Fruit fly (Drosophila melanogaster) whole organism, adult: ENCODE measurements around the gene siz.

ENCODE experiments used
- CG11617 ChIP-seq: fragments of 200-800 bp; sonication (Bioruptor generic); optimal IDR thresholded peaks from 2 replicates; lab custom pipeline; 2017; ENCODE audit warnings: mild to moderate bottlenecking, missing biosample characterization, missing genetic modification reagents, missing genetic modification characterization
- CG12768 ChIP-seq: fragments of 200-800 bp; sonication (Bioruptor generic); optimal IDR thresholded peaks from 2 replicates; lab custom pipeline; 2017; ENCODE audit warnings: missing biosample characterization, missing genetic modification characterization, mild to moderate bottlenecking, moderate library complexity, missing genetic modification reagents
- CG14711 ChIP-seq: fragments of 200-800 bp; sonication (Bioruptor generic); optimal IDR thresholded peaks from 2 replicates; lab custom pipeline; 2018; ENCODE audit warnings: missing biosample characterization, mild to moderate bottlenecking, missing genetic modification characterization, moderate library complexity
- CG1620 ChIP-seq: fragments of 200-800 bp; sonication (Bioruptor generic); optimal IDR thresholded peaks from 2 replicates; lab custom pipeline; 2016; ENCODE audit warnings: missing biosample characterization, missing genetic modification characterization
- CG5204 ChIP-seq: fragments of 200-800 bp; sonication (Bioruptor generic); optimal IDR thresholded peaks from 2 replicates; lab custom pipeline; 2016; ENCODE audit warnings: missing biosample characterization, missing genetic modification characterization
- CG7045 ChIP-seq: fragments of 200-800 bp; sonication (Bioruptor generic); optimal IDR thresholded peaks from 2 replicates; lab custom pipeline; 2017; ENCODE audit warnings: missing biosample characterization, mild to moderate bottlenecking, missing genetic modification characterization
- CG7101 ChIP-seq: fragments of 200-800 bp; sonication (Bioruptor generic); optimal IDR thresholded peaks from 2 replicates; lab custom pipeline; 2018; ENCODE audit warnings: missing biosample characterization, mild to moderate bottlenecking, missing genetic modification characterization, moderate library complexity
- Clk ChIP-seq: fragments of 200-800 bp; sonication (Bioruptor generic); optimal IDR thresholded peaks from 2 replicates; lab custom pipeline; 2017; ENCODE audit warnings: missing biosample characterization, missing genetic modification characterization
- Crg-1 ChIP-seq: fragments of 200-800 bp; sonication (Bioruptor generic); optimal IDR thresholded peaks from 2 replicates; lab custom pipeline; 2016; ENCODE audit warnings: missing biosample characterization, missing genetic modification characterization
- Hr96 ChIP-seq: fragments of 200-800 bp; sonication (Bioruptor generic); optimal IDR thresholded peaks from 2 replicates; lab custom pipeline; 2016; ENCODE audit warnings: missing biosample characterization, missing genetic modification characterization
- Mnt ChIP-seq: fragments of 200-800 bp; sonication (Bioruptor generic); optimal IDR thresholded peaks from 2 replicates; lab custom pipeline; 2016; ENCODE audit warnings: missing biosample characterization, mild to moderate bottlenecking, missing genetic modification characterization
- bab1 ChIP-seq: fragments of 200-800 bp; sonication (Bioruptor generic); optimal IDR thresholded peaks from 3 replicates; lab custom pipeline; 2019; ENCODE audit warnings: missing biosample characterization, mild to moderate bottlenecking, missing genetic modification characterization, moderate library complexity
- cic ChIP-seq: fragments of 200-800 bp; sonication (Bioruptor generic); optimal IDR thresholded peaks from 2 replicates; lab custom pipeline; 2017; ENCODE audit warnings: missing biosample characterization, mild to moderate bottlenecking, missing genetic modification characterization, moderate library complexity
- cnc ChIP-seq, 2 experiments: fragments of >200 bp; optimal IDR thresholded peaks; 2 replicates each; lab custom pipeline; 2017
- kay ChIP-seq: fragments of 200-800 bp; sonication (Bioruptor generic); peaks from one replicate; lab custom pipeline; 2016; ENCODE audit warnings: missing biosample characterization, missing genetic modification characterization, borderline replicate concordance
- ovo ChIP-seq: fragments of 200-800 bp; sonication (Bioruptor generic); optimal IDR thresholded peaks from 2 replicates; lab custom pipeline; 2016; ENCODE audit warnings: missing biosample characterization, missing genetic modification characterization
- pad ChIP-seq: fragments of 200-800 bp; sonication (Bioruptor generic); optimal IDR thresholded peaks from 3 replicates; lab custom pipeline; 2017; ENCODE audit warnings: missing biosample characterization, missing genetic modification characterization, mild to moderate bottlenecking, moderate library complexity, missing genetic modification reagents
- tj ChIP-seq: fragments of 200-800 bp; sonication (Bioruptor generic); optimal IDR thresholded peaks from 3 replicates; lab custom pipeline; 2017; ENCODE audit warnings: missing biosample characterization, mild to moderate bottlenecking, missing genetic modification characterization, moderate library complexity
- toe ChIP-seq: fragments of 200-800 bp; sonication (Bioruptor generic); optimal IDR thresholded peaks from 2 replicates; lab custom pipeline; 2016; ENCODE audit warnings: missing biosample characterization, missing genetic modification characterization

Gene siz

DNA sequence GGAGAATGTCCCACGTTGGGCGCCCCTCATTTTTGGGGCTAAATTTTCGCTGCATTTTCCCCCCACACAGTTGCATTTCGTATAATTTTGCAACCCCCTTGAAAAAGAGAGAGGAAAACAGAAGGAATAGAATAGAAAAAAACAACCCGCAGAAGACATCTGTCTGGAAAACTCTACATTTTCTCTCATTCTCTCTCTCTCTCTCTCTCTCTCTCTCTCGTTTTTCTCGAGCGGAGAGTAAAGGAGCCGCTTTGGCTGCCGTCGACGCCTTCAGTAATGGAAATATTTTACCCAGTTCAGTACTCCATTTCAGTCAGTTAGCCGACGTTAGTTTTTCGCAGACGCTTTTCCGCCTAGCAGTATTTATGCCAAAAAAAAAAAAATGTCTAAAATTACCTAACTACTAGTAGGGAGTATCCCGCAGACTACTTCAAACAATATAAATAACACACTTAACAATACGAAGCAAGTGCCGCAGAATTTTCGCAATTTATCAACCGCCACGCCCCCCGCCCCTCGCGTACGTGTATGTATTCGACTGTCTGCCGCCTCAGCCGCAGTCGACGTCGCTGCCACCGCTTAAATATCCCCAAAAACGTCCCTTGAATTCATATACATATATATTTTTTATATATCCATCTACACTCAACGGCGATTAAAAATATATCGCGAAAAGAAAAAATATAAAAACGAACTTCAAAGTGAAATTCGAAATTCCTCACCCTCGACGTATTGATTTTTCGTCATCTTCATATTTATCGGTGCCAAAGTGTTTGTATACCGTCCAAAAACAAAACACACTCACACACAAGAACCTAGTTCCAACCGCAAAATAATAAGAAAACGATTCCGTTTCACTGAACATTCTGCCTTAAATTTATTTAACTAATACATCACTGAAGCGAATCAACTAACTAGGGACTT is 13.7 kb downstream of the siz start:
- TF ChIP-seq kay (GFP tag; lab: Kevin White, UChicago), result peak; percentile 37
- TF ChIP-seq CG7101 (tag; lab: Kevin White, UChicago), result no peak

DNA sequence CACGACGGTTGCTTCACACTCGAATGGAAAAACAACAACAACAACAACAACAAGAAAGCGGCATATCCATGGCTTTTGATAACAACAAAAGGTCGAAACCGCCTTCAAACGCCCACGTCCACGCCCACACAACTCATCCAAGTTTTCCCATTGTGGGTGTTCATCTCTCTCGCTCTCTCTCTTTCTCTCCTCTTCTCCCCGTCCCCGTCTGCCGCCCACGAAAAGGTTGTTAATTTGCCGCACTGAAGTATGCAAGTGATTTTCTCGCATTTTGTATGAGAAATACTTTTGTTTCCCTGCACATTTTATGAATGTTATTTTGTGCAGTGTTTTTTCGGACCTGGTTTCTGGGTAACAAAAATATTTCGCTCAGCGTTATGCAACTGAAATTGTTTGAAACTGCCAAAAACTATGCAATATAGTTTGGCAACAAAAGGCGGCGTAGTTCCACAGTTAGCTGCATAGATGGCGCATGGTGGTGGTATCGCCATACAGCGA is 15.1 kb downstream of the siz start:
- TF ChIP-seq CG12768 (no peak), pad (GFP tag; lab: Kevin White, UChicago) (peak; percentile 39), bab1 (GFP tag; lab: Kevin White, UChicago) (peak; percentile 71), Hr96 (GFP tag; lab: Kevin White, UChicago) (peak; percentile 16), CG7045 (GFP tag; lab: Kevin White, UChicago) (no peak)

DNA sequence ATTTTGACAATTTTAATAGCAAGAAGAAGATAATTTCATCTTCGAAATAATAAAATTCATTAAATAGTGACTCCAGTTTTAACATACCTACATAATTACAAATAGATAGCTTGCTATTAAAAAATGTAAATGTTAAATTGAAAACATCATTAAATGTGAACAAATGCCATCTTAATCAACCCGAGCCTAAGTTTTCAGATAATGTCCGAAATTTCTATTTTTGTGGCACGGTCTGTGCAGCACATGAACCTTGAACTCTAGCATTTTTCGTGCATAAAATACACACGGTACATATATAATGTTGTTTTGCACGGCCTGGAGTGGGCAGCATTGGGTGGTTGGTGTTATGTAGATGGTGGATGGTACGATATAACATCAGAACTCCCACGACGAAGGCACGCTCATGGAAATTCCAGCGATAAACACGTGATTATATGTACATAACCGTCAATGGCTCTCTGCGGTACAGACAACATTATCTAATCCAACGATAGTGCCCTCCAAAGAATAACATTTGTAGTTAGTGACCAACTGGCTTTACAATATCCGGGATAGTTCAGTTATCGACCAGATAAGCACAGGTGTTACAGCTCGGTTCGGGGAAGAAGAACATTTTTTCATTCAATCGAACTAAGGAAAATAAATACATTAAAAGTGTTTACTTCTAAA is 15.9 kb downstream of the siz start:
- peak; percentile 0 for TF ChIP-seq cic
- TF ChIP-seq toe (GFP tag; lab: Kevin White, UChicago), result no peak
- TF ChIP-seq kay (GFP tag; lab: Kevin White, UChicago), result peak; percentile 15
- no peak for TF ChIP-seq CG14711

DNA sequence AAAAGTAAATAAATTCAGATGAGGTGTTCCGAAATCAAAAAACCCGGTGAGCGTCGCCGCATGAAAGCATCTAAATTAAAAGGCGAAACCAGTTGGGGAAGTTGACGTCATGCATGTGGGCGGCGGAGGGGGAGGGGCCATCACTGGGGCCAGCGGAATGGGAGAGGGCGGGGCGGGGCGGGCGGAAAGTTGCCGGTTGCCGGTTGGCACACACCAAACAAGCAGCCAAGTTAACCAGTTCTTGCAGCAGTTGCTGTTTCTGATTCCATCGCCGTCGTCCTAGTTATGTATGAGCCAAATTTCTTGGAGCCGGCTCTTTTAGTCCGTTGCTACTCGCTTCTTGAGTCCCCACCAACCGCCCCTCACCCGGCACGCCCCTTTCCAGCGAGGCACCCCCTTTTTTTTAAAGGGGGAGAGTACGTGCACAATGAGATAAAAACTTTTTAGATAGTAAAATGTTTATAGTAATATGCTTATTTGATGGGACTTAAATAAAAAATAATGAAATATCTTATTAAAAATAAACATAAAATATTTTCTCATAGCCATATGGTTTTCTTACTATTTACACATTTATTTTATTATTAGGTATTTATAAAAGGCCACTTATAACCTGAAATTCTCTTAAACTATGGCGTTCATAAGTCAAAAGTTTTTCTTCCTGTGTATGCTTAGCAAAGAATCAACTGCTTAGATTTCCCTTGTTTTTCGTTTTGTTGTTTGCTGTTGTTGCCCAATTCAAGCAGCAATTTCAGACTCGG is 18.0 kb downstream of the siz start:
- no peak for TF ChIP-seq CG7045 (GFP tag; lab: Kevin White, UChicago)
- no peak for TF ChIP-seq Crg-1 (GFP tag; lab: Kevin White, UChicago)
- no peak for TF ChIP-seq cic
- no peak for TF ChIP-seq toe (GFP tag; lab: Kevin White, UChicago)
- no peak for TF ChIP-seq CG11617 (GFP tag; lab: Kevin White, UChicago)
- TF ChIP-seq Clk (GFP tag; lab: Kevin White, UChicago), result no peak

DNA sequence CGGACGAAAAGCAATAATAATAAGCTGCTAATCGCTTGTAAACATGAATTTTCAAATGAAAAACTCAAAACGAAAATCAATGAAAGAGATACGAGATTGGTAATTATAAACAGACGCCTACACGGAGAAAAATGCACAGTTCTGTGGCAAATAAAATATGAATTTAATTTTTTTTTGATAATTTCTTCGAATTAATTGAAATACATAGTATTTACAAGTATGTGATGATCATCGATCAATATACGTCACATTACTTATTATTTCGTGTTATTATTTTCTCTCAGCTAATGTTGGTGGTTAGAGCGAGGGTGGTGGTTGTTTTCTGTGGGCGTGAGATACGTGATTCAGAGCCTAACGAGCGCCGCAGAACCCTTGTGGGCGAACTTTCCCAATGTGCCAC is 19.4 kb downstream of the siz start:
- TF ChIP-seq kay (GFP tag; lab: Kevin White, UChicago) (peak; percentile 48), ovo (GFP tag; lab: Kevin White, UChicago) (no peak), pad (GFP tag; lab: Kevin White, UChicago) (no peak)

DNA sequence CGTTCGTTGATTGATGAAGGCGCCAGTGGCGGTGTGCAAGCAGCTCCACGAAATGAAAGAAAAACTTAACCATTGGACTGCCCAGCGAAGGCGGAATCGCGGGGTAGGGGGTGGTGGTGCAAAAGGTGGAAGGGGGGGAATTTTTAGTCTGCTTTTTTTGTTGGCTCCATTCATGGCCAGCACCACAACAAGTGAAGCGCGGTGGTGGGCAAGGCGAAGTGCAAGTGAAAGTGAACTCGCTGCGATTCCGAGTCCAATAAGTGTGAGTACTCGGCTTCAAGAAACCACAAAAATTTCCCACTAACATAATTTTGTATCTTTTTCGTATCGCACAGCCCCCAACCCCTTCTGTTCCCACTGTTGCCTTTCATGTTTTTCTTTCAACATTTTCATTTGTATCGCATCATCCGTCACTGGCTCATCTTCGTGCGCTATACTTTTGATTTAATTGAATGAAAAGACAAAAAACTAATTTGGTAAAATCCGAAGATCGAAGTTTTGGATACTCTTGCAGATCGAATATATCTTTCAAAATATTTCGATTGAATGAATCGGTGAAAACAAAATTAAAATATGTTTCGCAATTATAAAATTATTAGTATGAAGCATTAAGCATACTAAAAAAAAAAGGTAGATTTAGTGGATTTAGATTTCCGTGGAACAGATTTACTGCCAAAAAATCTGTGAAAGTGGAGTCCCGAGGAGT is 20.0 kb downstream of the siz start:
- TF ChIP-seq CG5204 (no peak), CG1620 (no peak), tj (GFP tag; lab: Kevin White, UChicago) (no peak), ovo (GFP tag; lab: Kevin White, UChicago) (no peak), toe (GFP tag; lab: Kevin White, UChicago) (no peak), Crg-1 (GFP tag; lab: Kevin White, UChicago) (no peak), CG7101 (tag; lab: Kevin White, UChicago) (no peak), Clk (GFP tag; lab: Kevin White, UChicago) (no peak), cnc (optimal IDR thresholded peaks at IDR 0.05; lab: Kevin White, UChicago) (no peak), CG7045 (GFP tag; lab: Kevin White, UChicago) (no peak), cic (no peak), CG12768 (no peak), Mnt (GFP tag; lab: Kevin White, UChicago) (no peak)

DNA sequence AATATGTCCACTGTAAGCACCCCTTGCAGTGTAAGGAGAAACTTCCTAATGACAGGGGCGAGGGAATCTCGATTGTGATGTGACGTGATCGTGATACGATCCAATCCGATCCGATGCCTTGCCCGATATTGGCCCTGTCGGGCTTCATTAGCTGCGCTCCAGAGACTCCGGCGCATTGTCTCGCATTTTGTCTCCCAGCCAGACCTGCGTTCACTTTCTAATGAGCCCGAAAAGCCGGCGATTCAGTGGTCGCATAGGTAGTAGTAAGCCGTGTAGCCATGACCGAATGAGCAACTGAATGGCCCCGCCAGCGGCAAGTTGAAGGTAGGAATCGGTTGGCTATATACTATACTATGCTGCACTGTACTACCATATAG is 20.5 kb downstream of the siz start:
- TF ChIP-seq Crg-1 (GFP tag; lab: Kevin White, UChicago), result no peak
- no peak for TF ChIP-seq toe (GFP tag; lab: Kevin White, UChicago)
- no peak for TF ChIP-seq kay (GFP tag; lab: Kevin White, UChicago)
- TF ChIP-seq CG7045 (GFP tag; lab: Kevin White, UChicago), result no peak
- no peak for TF ChIP-seq ovo (GFP tag; lab: Kevin White, UChicago)
- TF ChIP-seq pad (GFP tag; lab: Kevin White, UChicago), result no peak
- TF ChIP-seq CG7101 (tag; lab: Kevin White, UChicago), result no peak
- no peak for TF ChIP-seq CG1620
- no peak for TF ChIP-seq CG5204
- no peak for TF ChIP-seq Clk (GFP tag; lab: Kevin White, UChicago)
- no peak for TF ChIP-seq cnc (optimal IDR thresholded peaks at IDR 0.05; lab: Kevin White, UChicago)
- no peak for TF ChIP-seq cic
